Fruit fly (Drosophila melanogaster) whole organism, adult: ENCODE data around the gene Cyp1.

ENCODE experiments used
- CG11617 ChIP-seq: fragments of 200-800 bp; sonication (Bioruptor generic); optimal IDR thresholded peaks from 2 replicates; lab custom pipeline; 2017; ENCODE audit warnings: mild to moderate bottlenecking, missing biosample characterization, missing genetic modification reagents, missing genetic modification characterization
- CG12768 ChIP-seq: fragments of 200-800 bp; sonication (Bioruptor generic); optimal IDR thresholded peaks from 2 replicates; lab custom pipeline; 2017; ENCODE audit warnings: missing biosample characterization, missing genetic modification characterization, mild to moderate bottlenecking, moderate library complexity, missing genetic modification reagents
- CG14711 ChIP-seq: fragments of 200-800 bp; sonication (Bioruptor generic); optimal IDR thresholded peaks from 2 replicates; lab custom pipeline; 2018; ENCODE audit warnings: missing biosample characterization, mild to moderate bottlenecking, missing genetic modification characterization, moderate library complexity
- CG1620 ChIP-seq: fragments of 200-800 bp; sonication (Bioruptor generic); optimal IDR thresholded peaks from 2 replicates; lab custom pipeline; 2016; ENCODE audit warnings: missing biosample characterization, missing genetic modification characterization
- CG33017 ChIP-seq: fragments of 200-800 bp; sonication (Bioruptor generic); optimal IDR thresholded peaks from 2 replicates; lab custom pipeline; 2018; ENCODE audit warnings: missing biosample characterization, mild to moderate bottlenecking, missing genetic modification characterization, moderate library complexity
- CG5204 ChIP-seq: fragments of 200-800 bp; sonication (Bioruptor generic); optimal IDR thresholded peaks from 2 replicates; lab custom pipeline; 2016; ENCODE audit warnings: missing biosample characterization, missing genetic modification characterization
- CG7045 ChIP-seq: fragments of 200-800 bp; sonication (Bioruptor generic); optimal IDR thresholded peaks from 2 replicates; lab custom pipeline; 2017; ENCODE audit warnings: missing biosample characterization, mild to moderate bottlenecking, missing genetic modification characterization
- CG7101 ChIP-seq: fragments of 200-800 bp; sonication (Bioruptor generic); optimal IDR thresholded peaks from 2 replicates; lab custom pipeline; 2018; ENCODE audit warnings: missing biosample characterization, mild to moderate bottlenecking, missing genetic modification characterization, moderate library complexity
- Clk ChIP-seq: fragments of 200-800 bp; sonication (Bioruptor generic); optimal IDR thresholded peaks from 2 replicates; lab custom pipeline; 2017; ENCODE audit warnings: missing biosample characterization, missing genetic modification characterization
- Crg-1 ChIP-seq: fragments of 200-800 bp; sonication (Bioruptor generic); optimal IDR thresholded peaks from 2 replicates; lab custom pipeline; 2016; ENCODE audit warnings: missing biosample characterization, missing genetic modification characterization
- Hr96 ChIP-seq: fragments of 200-800 bp; sonication (Bioruptor generic); optimal IDR thresholded peaks from 2 replicates; lab custom pipeline; 2016; ENCODE audit warnings: missing biosample characterization, missing genetic modification characterization
- Mnt ChIP-seq: fragments of 200-800 bp; sonication (Bioruptor generic); optimal IDR thresholded peaks from 2 replicates; lab custom pipeline; 2016; ENCODE audit warnings: missing biosample characterization, mild to moderate bottlenecking, missing genetic modification characterization
- bab1 ChIP-seq: fragments of 200-800 bp; sonication (Bioruptor generic); optimal IDR thresholded peaks from 3 replicates; lab custom pipeline; 2019; ENCODE audit warnings: missing biosample characterization, mild to moderate bottlenecking, missing genetic modification characterization, moderate library complexity
- cic ChIP-seq: fragments of 200-800 bp; sonication (Bioruptor generic); optimal IDR thresholded peaks from 2 replicates; lab custom pipeline; 2017; ENCODE audit warnings: missing biosample characterization, mild to moderate bottlenecking, missing genetic modification characterization, moderate library complexity
- cnc ChIP-seq, 2 experiments: fragments of >200 bp; optimal IDR thresholded peaks; 2 replicates each; lab custom pipeline; 2017
- kay ChIP-seq: fragments of 200-800 bp; sonication (Bioruptor generic); peaks from one replicate; lab custom pipeline; 2016; ENCODE audit warnings: missing biosample characterization, missing genetic modification characterization, borderline replicate concordance
- ovo ChIP-seq: fragments of 200-800 bp; sonication (Bioruptor generic); optimal IDR thresholded peaks from 2 replicates; lab custom pipeline; 2016; ENCODE audit warnings: missing biosample characterization, missing genetic modification characterization
- pad ChIP-seq: fragments of 200-800 bp; sonication (Bioruptor generic); optimal IDR thresholded peaks from 3 replicates; lab custom pipeline; 2017; ENCODE audit warnings: missing biosample characterization, missing genetic modification characterization, mild to moderate bottlenecking, moderate library complexity, missing genetic modification reagents
- tj ChIP-seq: fragments of 200-800 bp; sonication (Bioruptor generic); optimal IDR thresholded peaks from 3 replicates; lab custom pipeline; 2017; ENCODE audit warnings: missing biosample characterization, mild to moderate bottlenecking, missing genetic modification characterization, moderate library complexity
- toe ChIP-seq: fragments of 200-800 bp; sonication (Bioruptor generic); optimal IDR thresholded peaks from 2 replicates; lab custom pipeline; 2016; ENCODE audit warnings: missing biosample characterization, missing genetic modification characterization

Cyp1 gene

DNA sequence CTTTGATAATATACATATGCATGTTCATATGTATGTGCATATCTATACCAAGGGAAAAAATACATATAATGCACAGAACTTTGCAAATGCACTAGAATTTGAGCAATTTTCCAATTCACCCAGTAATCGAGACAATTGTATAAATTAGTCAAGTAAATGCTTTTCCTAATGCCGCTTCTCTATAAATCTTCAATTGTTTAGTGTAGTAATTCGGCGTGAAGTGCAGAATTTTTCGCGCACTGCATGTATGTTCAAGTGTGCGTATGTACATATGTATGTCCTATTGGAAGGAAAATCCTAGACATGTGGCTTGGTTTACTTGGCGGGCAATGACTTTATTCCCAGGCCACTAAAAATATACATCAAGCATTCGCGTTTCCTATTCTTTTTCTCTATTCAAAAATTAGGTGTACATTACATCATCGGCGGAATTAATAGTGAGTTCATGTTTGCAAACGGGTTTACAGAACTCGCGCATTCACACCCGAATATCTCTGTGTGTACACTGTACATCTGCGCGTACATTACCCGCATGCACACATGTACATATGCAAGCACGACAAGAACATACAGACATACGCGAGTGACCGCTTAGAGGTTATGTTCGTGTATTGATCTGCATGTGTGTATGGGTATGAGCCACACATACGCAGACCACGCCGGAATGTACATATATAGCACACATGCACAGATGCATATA is 1.2 kb downstream of the Cyp1 start:
- peak; percentile 37 for TF ChIP-seq pad
- no peak for TF ChIP-seq cnc (optimal IDR thresholded peaks at IDR 0.05; lab: Kevin White, UChicago)
- TF ChIP-seq CG5204 (GFP tag; lab: Kevin White, UChicago) = no peak
- TF ChIP-seq Hr96 (GFP tag; lab: Kevin White, UChicago) = no peak
- TF ChIP-seq CG33017 = no peak
- no peak for TF ChIP-seq CG7045 (GFP tag; lab: Kevin White, UChicago)
- no peak for TF ChIP-seq CG12768
- TF ChIP-seq tj (GFP tag; lab: Kevin White, UChicago) = peak; percentile 65
- no peak for TF ChIP-seq Clk (GFP tag; lab: Kevin White, UChicago)
- TF ChIP-seq Crg-1 (GFP tag; lab: Kevin White, UChicago) = peak; percentile 27
- TF ChIP-seq CG14711 (tag; lab: Kevin White, UChicago) = no peak
- TF ChIP-seq toe (GFP tag; lab: Kevin White, UChicago) = no peak
- no peak for TF ChIP-seq bab1 (GFP tag; lab: Kevin White, UChicago)
- TF ChIP-seq Mnt = peak; percentile 94
- TF ChIP-seq cic = peak; percentile 78
- TF ChIP-seq CG11617 (GFP tag; lab: Kevin White, UChicago) = no peak
- TF ChIP-seq ovo = peak; percentile 85
- peak; percentile 28 for TF ChIP-seq CG7101 (tag; lab: Kevin White, UChicago)
- TF ChIP-seq CG1620 (GFP tag; lab: Kevin White, UChicago) = no peak
- no peak for TF ChIP-seq kay

DNA sequence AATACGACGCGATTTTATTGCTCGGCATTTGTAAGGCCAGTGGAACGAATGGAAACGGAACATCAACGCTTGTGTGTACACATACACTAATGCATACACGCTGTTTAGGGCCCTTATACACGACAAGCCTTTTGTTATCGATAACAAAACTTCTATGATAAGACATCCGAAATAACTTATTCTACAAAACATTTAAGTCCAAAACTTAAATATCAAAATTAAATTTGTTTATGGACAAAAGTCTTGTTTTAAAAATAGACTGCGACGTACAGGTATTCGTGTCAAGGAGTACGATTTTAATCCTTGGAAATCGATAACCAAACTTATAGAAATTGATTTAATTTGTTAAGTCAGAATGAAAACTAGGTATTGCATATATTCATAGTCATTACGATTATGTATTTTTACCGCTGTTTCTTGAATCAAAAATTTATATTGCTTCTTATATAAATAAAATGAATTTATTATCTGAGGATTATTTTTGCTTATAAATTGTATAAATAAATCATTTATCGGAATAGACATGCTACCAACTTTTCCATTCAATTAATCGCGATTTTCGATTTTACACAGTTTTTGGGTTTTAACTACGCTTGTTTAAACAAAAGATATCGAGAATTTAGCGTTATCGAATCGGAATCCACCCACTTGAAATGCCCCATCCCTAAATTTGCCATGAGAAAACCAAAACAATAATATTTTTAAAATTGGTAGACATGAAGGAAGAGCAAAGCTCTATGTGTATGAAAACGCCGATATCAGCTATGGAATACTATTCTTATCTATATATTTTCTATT is 6.9 kb downstream of the Cyp1 start, which contains the start of the genes CG9915 and SWIP:
Gene CG9915, minus strand, starts transcription at position 61 of the 798 bp plus-strand sequence.
Gene SWIP, plus strand, starts transcription at position 632 of the 798 bp plus-strand sequence.
- TF ChIP-seq Mnt (no peak), pad (peak; percentile 5), ovo (no peak), CG7101 (tag; lab: Kevin White, UChicago) (peak; percentile 1), cic (no peak), toe (GFP tag; lab: Kevin White, UChicago) (no peak), bab1 (GFP tag; lab: Kevin White, UChicago) (peak; percentile 79), CG1620 (GFP tag; lab: Kevin White, UChicago) (no peak), tj (GFP tag; lab: Kevin White, UChicago) (peak; percentile 31), Hr96 (GFP tag; lab: Kevin White, UChicago) (no peak), CG11617 (GFP tag; lab: Kevin White, UChicago) (peak; percentile 43), CG33017 (no peak), CG12768 (no peak), CG5204 (GFP tag; lab: Kevin White, UChicago) (no peak), CG14711 (tag; lab: Kevin White, UChicago) (peak; percentile 14), Clk (GFP tag; lab: Kevin White, UChicago) (no peak), Crg-1 (GFP tag; lab: Kevin White, UChicago) (peak; percentile 4), CG7045 (GFP tag; lab: Kevin White, UChicago) (no peak), cnc (optimal IDR thresholded peaks at IDR 0.05; lab: Kevin White, UChicago) (no peak), kay (peak; percentile 55)

DNA sequence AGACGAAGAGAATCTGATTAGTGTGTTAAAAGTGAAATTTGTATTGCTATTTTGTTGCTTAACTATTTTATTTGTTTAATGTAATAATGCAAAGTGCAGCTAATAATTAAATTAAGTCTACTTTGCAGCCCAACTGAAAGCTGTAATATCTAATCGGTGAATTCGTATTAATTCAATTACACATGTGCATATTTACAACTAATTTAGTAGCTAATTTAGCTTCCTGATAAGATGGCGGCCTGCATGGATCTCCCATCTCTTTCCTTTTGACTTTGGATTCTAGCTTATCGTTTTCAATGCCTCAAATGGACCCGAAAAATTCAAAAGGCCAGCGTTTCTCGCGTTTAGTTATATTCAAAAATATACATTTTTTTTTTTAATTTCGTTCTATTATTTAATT is 10.4 kb downstream of the Cyp1 start:
- no peak for TF ChIP-seq toe (GFP tag; lab: Kevin White, UChicago)
- TF ChIP-seq Hr96 (GFP tag; lab: Kevin White, UChicago) = no peak
- TF ChIP-seq bab1 (GFP tag; lab: Kevin White, UChicago) = no peak
- TF ChIP-seq ovo = no peak
- TF ChIP-seq CG12768 = no peak

DNA sequence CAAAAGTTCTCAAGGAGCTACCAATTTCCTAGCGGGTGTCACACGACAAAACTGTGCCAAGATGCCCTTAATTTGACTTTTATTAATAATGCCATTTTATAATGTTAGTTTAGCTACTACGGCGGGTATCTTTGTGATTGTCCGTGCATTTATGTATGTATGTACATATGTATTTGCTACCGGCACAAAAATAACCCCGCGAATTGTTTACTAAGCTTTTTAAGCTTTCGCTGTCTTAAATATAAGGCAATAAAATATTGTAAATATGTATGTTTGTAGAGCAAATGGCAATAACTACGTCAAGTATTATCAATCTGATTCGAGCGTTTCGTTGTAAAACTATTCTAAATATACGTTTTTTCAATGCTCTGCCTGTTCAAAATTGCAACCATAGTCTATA is 11.2 kb downstream of the Cyp1 start:
- TF ChIP-seq cnc (optimal IDR thresholded peaks at IDR 0.05; lab: Kevin White, UChicago) = no peak
- no peak for TF ChIP-seq Clk (GFP tag; lab: Kevin White, UChicago)
- no peak for TF ChIP-seq CG12768
- TF ChIP-seq cic = peak; percentile 71
- no peak for TF ChIP-seq pad
- no peak for TF ChIP-seq CG33017
- no peak for TF ChIP-seq CG5204 (GFP tag; lab: Kevin White, UChicago)
- TF ChIP-seq tj (GFP tag; lab: Kevin White, UChicago) = peak; percentile 47
- no peak for TF ChIP-seq ovo
- peak; percentile 87 for TF ChIP-seq kay
- TF ChIP-seq CG1620 (GFP tag; lab: Kevin White, UChicago) = no peak
- TF ChIP-seq Hr96 (GFP tag; lab: Kevin White, UChicago) = no peak
- TF ChIP-seq CG14711 (tag; lab: Kevin White, UChicago) = no peak
- TF ChIP-seq CG7045 (GFP tag; lab: Kevin White, UChicago) = no peak
- no peak for TF ChIP-seq Crg-1 (GFP tag; lab: Kevin White, UChicago)
- TF ChIP-seq bab1 (GFP tag; lab: Kevin White, UChicago) = no peak
- no peak for TF ChIP-seq CG11617 (GFP tag; lab: Kevin White, UChicago)
- no peak for TF ChIP-seq CG7101 (tag; lab: Kevin White, UChicago)
- TF ChIP-seq Mnt = no peak
- TF ChIP-seq toe (GFP tag; lab: Kevin White, UChicago) = no peak

DNA sequence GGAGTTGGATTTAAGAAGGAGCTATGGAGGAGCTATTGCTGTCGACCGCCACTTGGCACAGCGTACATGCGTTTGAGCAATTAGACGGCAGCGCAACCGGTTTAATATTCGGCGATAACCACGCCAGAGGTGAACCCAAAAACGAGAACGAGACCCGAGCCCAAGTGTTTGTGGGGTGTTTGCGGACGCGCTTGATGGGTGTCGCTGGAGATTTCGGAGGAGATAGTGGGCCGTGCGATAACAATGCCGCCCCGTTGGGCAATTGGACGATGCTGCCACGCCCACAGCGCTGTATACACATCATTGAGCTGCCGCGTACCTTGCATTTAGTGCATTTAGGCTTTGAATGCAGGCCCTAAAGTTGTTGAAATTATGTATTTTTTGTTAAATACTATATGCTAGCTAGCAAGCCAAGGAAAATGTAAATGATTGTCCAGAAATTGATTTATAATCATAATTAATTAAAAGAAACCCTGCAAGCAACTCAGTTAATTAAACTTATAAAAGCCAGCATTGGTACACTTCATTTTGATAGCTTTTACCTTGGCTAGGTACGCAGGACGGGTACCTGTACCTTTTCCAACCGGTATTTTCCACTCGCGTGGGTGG is 11.8 kb downstream of the Cyp1 start, which contains the start of gene Had1:
Gene Had1, minus strand, starts transcription at position 358 of the 609 bp plus-strand sequence.
- TF ChIP-seq cnc (optimal IDR thresholded peaks at IDR 0.05; lab: Kevin White, UChicago) (no peak), CG7045 (GFP tag; lab: Kevin White, UChicago) (no peak), Hr96 (GFP tag; lab: Kevin White, UChicago) (no peak), tj (GFP tag; lab: Kevin White, UChicago) (no peak), kay (no peak), Crg-1 (GFP tag; lab: Kevin White, UChicago) (no peak), CG33017 (no peak), cic (no peak), CG12768 (no peak), ovo (no peak)
